Worm (Caenorhabditis elegans): Measurements from ENCODE around the gene dot-1.2.

Gene dot-1.2

ce11 chrX:11863307-11863706 is 5.9 kb downstream of the dot-1.2 start, which contains the start of gene F54F7.10:
F54F7.10 (plus strand) TSS chrX:11863607.
- no peak for TF ChIP-seq hlh-26 (GFP tag; conservative IDR thresholded peaks at IDR 0.05)
- no peak for TF ChIP-seq ccch-3 (GFP tag; optimal IDR thresholded peaks at IDR 0.05)
- no peak for TF ChIP-seq ztf-18 (tag; optimal IDR thresholded peaks at IDR 0.05)
- TF ChIP-seq ZK185.1 (tag; optimal IDR thresholded peaks at IDR 0.05; ENCODE audit: poor library complexity, severe bottlenecking) = no peak
- no peak for TF ChIP-seq F55B11.4 (tag; optimal IDR thresholded peaks at IDR 0.05; ENCODE audit: borderline replicate concordance, insufficient read depth)
- TF ChIP-seq lag-1 (GFP tag; IDR thresholded peaks at IDR 0.05) = no peak
- no peak for TF ChIP-seq lir-1 (GFP tag; conservative IDR thresholded peaks at IDR 0.05)
- TF ChIP-seq chd-7 (tag; optimal IDR thresholded peaks at IDR 0.05) = no peak
- no peak for TF ChIP-seq B0336.3 (GFP tag; IDR thresholded peaks at IDR 0.05)
- no peak for TF ChIP-seq nfya-2 (GFP tag; IDR thresholded peaks at IDR 0.05)
- TF ChIP-seq bed-2 (GFP tag; IDR thresholded peaks at IDR 0.05) = no peak
- no peak for TF ChIP-seq atf-7 (tag; optimal IDR thresholded peaks at IDR 0.05)
- TF ChIP-seq ztf-22 (GFP tag; optimal IDR thresholded peaks at IDR 0.05) = no peak
- TF ChIP-seq madf-6 (GFP tag; IDR thresholded peaks at IDR 0.05) = no peak
- no peak for TF ChIP-seq ztf-3 (GFP tag; optimal IDR thresholded peaks at IDR 0.05)

ce11 chrX:11857178-11857577 is 12.0 kb downstream of the dot-1.2 start, which contains the start of gene mes-1:
mes-1 (plus strand) TSS chrX:11857478.
- TF ChIP-seq bed-1 (GFP tag; IDR thresholded peaks at IDR 0.05) (no peak), hmg-1.2 (GFP tag; IDR thresholded peaks at IDR 0.05) (no peak), rpc-1 (optimal IDR thresholded peaks at IDR 0.05) (no peak), rpc-1 (tag; optimal IDR thresholded peaks at IDR 0.05) (no peak), lin-35 (GFP tag; optimal IDR thresholded peaks at IDR 0.05) (no peak), zim-3 (tag; optimal IDR thresholded peaks at IDR 0.05) (no peak), F37B4.10 (GFP tag; IDR thresholded peaks at IDR 0.05) (no peak), attf-3 (GFP tag; conservative IDR thresholded peaks at IDR 0.05) (no peak), lin-54 (GFP tag; optimal IDR thresholded peaks at IDR 0.05) (no peak), Y53F4B.3 (GFP tag; IDR thresholded peaks at IDR 0.05) (no peak), sdz-38 (tag; optimal IDR thresholded peaks at IDR 0.05) (no peak)

- TF ChIP-seq unc-62 (GFP tag; optimal IDR thresholded peaks at IDR 0.05) = no peak
- TF ChIP-seq fkh-3 (tag; optimal IDR thresholded peaks at IDR 0.05) = no peak
- TF ChIP-seq F33H1.4 (GFP tag; IDR thresholded peaks at IDR 0.05) = no peak
- no peak for TF ChIP-seq mes-4 (tag; optimal IDR thresholded peaks at IDR 0.05)
- no peak for TF ChIP-seq F55B11.4 (tag; optimal IDR thresholded peaks at IDR 0.05; ENCODE audit: borderline replicate concordance, insufficient read depth)
- TF ChIP-seq tlf-1 (GFP tag; optimal IDR thresholded peaks at IDR 0.05) = no peak
- no peak for TF ChIP-seq gei-17 (GFP tag; optimal IDR thresholded peaks at IDR 0.05)
- no peak for TF ChIP-seq ztf-18 (tag; optimal IDR thresholded peaks at IDR 0.05)
- TF ChIP-seq unc-130 (GFP tag; optimal IDR thresholded peaks at IDR 0.05) = no peak
- no peak for TF ChIP-seq nhr-27 (tag; optimal IDR thresholded peaks at IDR 0.05)
- TF ChIP-seq F57C9.4 (tag; optimal IDR thresholded peaks at IDR 0.05) = no peak
- TF ChIP-seq ceh-91 (GFP tag; IDR thresholded peaks at IDR 0.05) = no peak
Observed at ce11 chrX:11856214-11856613, 12.9 kb downstream of the dot-1.2 start.

ce11 chrX:11854903-11855302 is 14.3 kb downstream of the dot-1.2 start, which contains the start of gene F54F7.8:
F54F7.8 (minus strand) TSS chrX:11855003.
- TF ChIP-seq hsf-1 (GFP tag; IDR thresholded peaks at IDR 0.05) = no peak
